Fruit fly (Drosophila melanogaster) whole organism, wandering third instar larva: ENCODE results near the gene CG3587.

Experiments used
- Abd-B ChIP-seq: fragments of >200 bp; optimal IDR thresholded peaks from 2 replicates; lab custom pipeline; 2017; ENCODE audit warnings: missing biosample characterization, missing genetic modification characterization
- CG32264 ChIP-seq: fragments of 200-800 bp; sonication (Bioruptor generic); optimal IDR thresholded peaks from 2 replicates; lab custom pipeline; 2016; ENCODE audit warnings: missing biosample characterization, missing genetic modification characterization
- CG9705 ChIP-seq: fragments of 200-800 bp; sonication (Bioruptor generic); optimal IDR thresholded peaks from 2 replicates; lab custom pipeline; 2018; ENCODE audit warnings: missing biosample characterization, mild to moderate bottlenecking, missing genetic modification characterization
- CrebA ChIP-seq: fragments of 200-800 bp; sonication (Bioruptor generic); optimal IDR thresholded peaks from 2 replicates; lab custom pipeline; 2016; ENCODE audit warnings: missing biosample characterization, mild to moderate bottlenecking, missing genetic modification characterization, borderline replicate concordance
- Dfd ChIP-seq: fragments of >200 bp; optimal IDR thresholded peaks from 2 replicates; lab custom pipeline; 2017; ENCODE audit warnings: missing biosample characterization, missing genetic modification characterization
- Dif ChIP-seq: fragments of 200-275, 200-300 bp; sonication (Bioruptor generic); optimal IDR thresholded peaks from 2 replicates; lab custom pipeline; 2018; ENCODE audit warnings: missing biosample characterization, missing genetic modification characterization; ENCODE audit not compliant: partially characterized antibody
- GATAd ChIP-seq: sonication (Bioruptor generic); optimal IDR thresholded peaks from 2 replicates; lab custom pipeline; 2016; ENCODE audit warnings: missing biosample characterization, missing genetic modification characterization
- HLH106 ChIP-seq: fragments of 200-800 bp; optimal IDR thresholded peaks from 3 replicates; lab custom pipeline; 2019; ENCODE audit warnings: missing biosample characterization, mild to moderate bottlenecking, missing genetic modification characterization, moderate library complexity
- Hnf4 ChIP-seq: fragments of 200-800 bp; sonication (Bioruptor generic); optimal IDR thresholded peaks from 2 replicates; lab custom pipeline; 2016; ENCODE audit warnings: missing biosample characterization, mild to moderate bottlenecking, missing genetic modification characterization
- Hr78 ChIP-seq: fragments of >200 bp; optimal IDR thresholded peaks from 2 replicates; lab custom pipeline; 2017; ENCODE audit warnings: missing biosample characterization, missing genetic modification characterization
- Hr83 ChIP-seq: fragments of 200-300 bp; sonication (Bioruptor generic); optimal IDR thresholded peaks from 2 replicates; lab custom pipeline; 2016; ENCODE audit warnings: missing biosample characterization, mild to moderate bottlenecking, missing genetic modification characterization, moderate library complexity; ENCODE audit not compliant: poor library complexity, severe bottlenecking
- Jra ChIP-seq: sonication (Bioruptor generic); optimal IDR thresholded peaks from 2 replicates; lab custom pipeline; 2016; ENCODE audit warnings: missing biosample characterization, missing genetic modification characterization
- Mio ChIP-seq: sonication (Bioruptor generic); optimal IDR thresholded peaks from 2 replicates; lab custom pipeline; 2016; ENCODE audit warnings: missing biosample characterization, missing genetic modification characterization
- Myc ChIP-seq: fragments of >200 bp; optimal IDR thresholded peaks from 2 replicates; lab custom pipeline; 2017
- N ChIP-seq: fragments of >200 bp; optimal IDR thresholded peaks from 2 replicates; lab custom pipeline; 2018; ENCODE audit warnings: missing biosample characterization, missing external identifiers, missing genetic modification characterization
- OdsH ChIP-seq: fragments of 200-800 bp; sonication (Bioruptor generic); optimal IDR thresholded peaks from 2 replicates; lab custom pipeline; 2016; ENCODE audit warnings: missing biosample characterization, mild to moderate bottlenecking, missing genetic modification characterization
- Rel ChIP-seq, 2 experiments: fragments of 200-800 bp; sonication (Bioruptor generic) in 1 of 2; optimal IDR thresholded peaks; 2 replicates in 1 of 2; 3 replicates in 1 of 2; lab custom pipeline; 2016 to 2019; ENCODE audit warnings: mild to moderate bottlenecking in 2 of 2, missing biosample characterization in 2 of 2, missing genetic modification characterization in 2 of 2, moderate library complexity in 1 of 2
- Sp1 ChIP-seq: fragments of 200-800 bp; sonication (Bioruptor generic); optimal IDR thresholded peaks from 3 replicates; lab custom pipeline; 2019; ENCODE audit warnings: missing biosample characterization, mild to moderate bottlenecking, missing genetic modification characterization, moderate library complexity
- Vsx2 ChIP-seq: fragments of 200-300, 225-300 bp; sonication (Bioruptor generic); optimal IDR thresholded peaks from 2 replicates; lab custom pipeline; 2018; ENCODE audit warnings: missing biosample characterization, missing genetic modification characterization; ENCODE audit not compliant: partially characterized antibody
- br ChIP-seq: fragments of 200-800 bp; sonication (Bioruptor generic); optimal IDR thresholded peaks from 2 replicates; lab custom pipeline; 2016; ENCODE audit warnings: missing biosample characterization, missing genetic modification characterization
- brk ChIP-seq: fragments of 200-800 bp; sonication (Bioruptor generic); optimal IDR thresholded peaks from 2 replicates; lab custom pipeline; 2016; ENCODE audit warnings: missing biosample characterization, mild to moderate bottlenecking, missing genetic modification characterization
- dl ChIP-seq, 2 experiments: fragments of 175-275, 200-275 bp in 1 of 2; fragments of 200-275 bp in 1 of 2; sonication (Bioruptor generic); optimal IDR thresholded peaks; lab custom pipeline; 2018; ENCODE audit warnings: mild to moderate bottlenecking in 2 of 2, missing biosample characterization in 2 of 2, missing genetic modification characterization in 2 of 2, moderate library complexity in 2 of 2; ENCODE audit not compliant: partially characterized antibody in 2 of 2, insufficient read depth in 1 of 2
- dmrt93B ChIP-seq: fragments of 200-800 bp; sonication (Bioruptor generic); optimal IDR thresholded peaks from 2 replicates; lab custom pipeline; 2018; ENCODE audit warnings: missing biosample characterization, mild to moderate bottlenecking, missing genetic modification characterization
- dsf ChIP-seq: sonication (Bioruptor generic); optimal IDR thresholded peaks from 2 replicates; lab custom pipeline; 2016; ENCODE audit warnings: missing biosample characterization, missing genetic modification characterization, borderline replicate concordance
- ey ChIP-seq: fragments of 200-800 bp; sonication (Bioruptor generic); optimal IDR thresholded peaks from 2 replicates; lab custom pipeline; 2016; ENCODE audit warnings: missing biosample characterization, missing genetic modification characterization
- foxo ChIP-seq, 2 experiments: fragments of 200-800 bp; sonication (Bioruptor generic); optimal IDR thresholded peaks; 2 replicates in 1 of 2; 3 replicates in 1 of 2; lab custom pipeline; 2016 to 2017; ENCODE audit warnings: missing biosample characterization in 2 of 2, missing genetic modification characterization in 2 of 2
- fru ChIP-seq: fragments of 200-800 bp; sonication (Bioruptor generic); optimal IDR thresholded peaks from 3 replicates; lab custom pipeline; 2016; ENCODE audit warnings: missing biosample characterization, mild to moderate bottlenecking, missing genetic modification characterization
- h ChIP-seq: fragments of 200-800 bp; sonication (Bioruptor generic); optimal IDR thresholded peaks from 3 replicates; lab custom pipeline; 2016; ENCODE audit warnings: missing biosample characterization, mild to moderate bottlenecking, missing genetic modification characterization
- jim ChIP-seq: fragments of 175-275, 200-325 bp; sonication (Bioruptor generic); optimal IDR thresholded peaks from 2 replicates; lab custom pipeline; 2016; ENCODE audit warnings: missing biosample characterization, mild to moderate bottlenecking, missing genetic modification characterization
- lola ChIP-seq: fragments of >200 bp; optimal IDR thresholded peaks from 2 replicates; lab custom pipeline; 2017; ENCODE audit warnings: missing biosample characterization, missing genetic modification characterization
- pan ChIP-seq: fragments of >200 bp; optimal IDR thresholded peaks from 2 replicates; lab custom pipeline; 2017
- psq ChIP-seq: fragments of 200-800 bp; sonication (Bioruptor generic); optimal IDR thresholded peaks from 3 replicates; lab custom pipeline; 2017; ENCODE audit warnings: missing biosample characterization, mild to moderate bottlenecking, missing genetic modification characterization, moderate library complexity
- rgr ChIP-seq: fragments of 200-800 bp; sonication (Bioruptor generic); optimal IDR thresholded peaks from 3 replicates; lab custom pipeline; 2016; ENCODE audit warnings: missing biosample characterization, mild to moderate bottlenecking, missing genetic modification characterization
- sage ChIP-seq: fragments of 200-800 bp; sonication (Bioruptor generic); optimal IDR thresholded peaks from 2 replicates; lab custom pipeline; 2016; ENCODE audit warnings: missing biosample characterization, mild to moderate bottlenecking, missing genetic modification characterization
- sv ChIP-seq: fragments of 200-800 bp; sonication (Bioruptor generic); optimal IDR thresholded peaks from 3 replicates; lab custom pipeline; 2016; ENCODE audit warnings: missing biosample characterization, missing genetic modification characterization
- tai ChIP-seq: sonication (Bioruptor generic); optimal IDR thresholded peaks from 2 replicates; lab custom pipeline; 2016; ENCODE audit warnings: missing biosample characterization, missing genetic modification characterization
- usp ChIP-seq: fragments of >200 bp; optimal IDR thresholded peaks from 2 replicates; lab custom pipeline; 2017; ENCODE audit warnings: missing biosample characterization, missing genetic modification characterization
- woc ChIP-seq: sonication (Bioruptor generic); optimal IDR thresholded peaks from 2 replicates; lab custom pipeline; 2016; ENCODE audit warnings: missing biosample characterization, mild to moderate bottlenecking, missing genetic modification characterization

Gene CG3587

dm6 chrX:1949598-1949997 is 9.5 kb downstream of the CG3587 start:
- TF ChIP-seq Hr83 (no peak), dsf (GFP tag; lab: Kevin White, UChicago) (no peak), Dif (GFP tag; lab: Kevin White, UChicago) (no peak)
- TF ChIP-seq, all 38 proteins: peak for 0

dm6 chrX:1950311-1950710 is 10.2 kb downstream of the CG3587 start:
- no peak for TF ChIP-seq fru
- no peak for TF ChIP-seq ey (GFP tag; lab: Kevin White, UChicago)
- no peak for TF ChIP-seq Dfd (GFP tag; lab: Kevin White, UChicago)
- TF ChIP-seq brk (GFP tag; lab: Kevin White, UChicago), result no peak
- TF ChIP-seq HLH106, result peak; percentile 22
- no peak for TF ChIP-seq dl (GFP tag; optimal IDR thresholded peaks at IDR 0.05; lab: Kevin White, UChicago; ENCODE audit: insufficient read depth in 1 of 2, partially characterized antibody in 2 of 2)
- TF ChIP-seq Rel (GFP tag; optimal IDR thresholded peaks at IDR 0.05; lab: Kevin White, UChicago), result no peak
- peak; percentile 57 for TF ChIP-seq Rel (tag; optimal IDR thresholded peaks at IDR 0.05; lab: Kevin White, UChicago)
- TF ChIP-seq sage (GFP tag; lab: Kevin White, UChicago), result no peak
- TF ChIP-seq h (GFP tag; lab: Kevin White, UChicago), result peak; percentile 84
- peak; percentile 58 for TF ChIP-seq tai (GFP tag; lab: Kevin White, UChicago)
- TF ChIP-seq Jra (GFP tag; lab: Kevin White, UChicago), result no peak
- no peak for TF ChIP-seq rgr
- no peak for TF ChIP-seq dmrt93B
- no peak for TF ChIP-seq usp (GFP tag; lab: Kevin White, UChicago)
- TF ChIP-seq psq, result no peak
- TF ChIP-seq CG9705 (GFP tag; lab: Kevin White, UChicago), result no peak
- no peak for TF ChIP-seq Myc (lab: Kevin White, UChicago)
- no peak for TF ChIP-seq N (GFP tag; lab: Kevin White, UChicago)
- TF ChIP-seq br (GFP tag; lab: Kevin White, UChicago), result no peak
- TF ChIP-seq Hnf4, result no peak
- no peak for TF ChIP-seq pan
- TF ChIP-seq Sp1 (GFP tag; lab: Kevin White, UChicago), result no peak
- TF ChIP-seq sv (GFP tag; lab: Kevin White, UChicago), result no peak
- peak in 1 of 2 experiments; percentile 0 for TF ChIP-seq foxo (GFP tag; optimal IDR thresholded peaks at IDR 0.05; lab: Kevin White, UChicago)
- no peak for TF ChIP-seq GATAd (GFP tag; lab: Kevin White, UChicago)
- TF ChIP-seq OdsH, result no peak
- TF ChIP-seq woc, result no peak
- TF ChIP-seq lola (GFP tag; lab: Kevin White, UChicago), result no peak
- no peak for TF ChIP-seq CrebA
- no peak for TF ChIP-seq Abd-B (GFP tag; lab: Kevin White, UChicago)
- TF ChIP-seq CG32264 (GFP tag; lab: Kevin White, UChicago), result no peak
- TF ChIP-seq Hr83, result no peak
- no peak for TF ChIP-seq Mio (GFP tag; lab: Kevin White, UChicago)
- no peak for TF ChIP-seq dsf (GFP tag; lab: Kevin White, UChicago)

DNA sequence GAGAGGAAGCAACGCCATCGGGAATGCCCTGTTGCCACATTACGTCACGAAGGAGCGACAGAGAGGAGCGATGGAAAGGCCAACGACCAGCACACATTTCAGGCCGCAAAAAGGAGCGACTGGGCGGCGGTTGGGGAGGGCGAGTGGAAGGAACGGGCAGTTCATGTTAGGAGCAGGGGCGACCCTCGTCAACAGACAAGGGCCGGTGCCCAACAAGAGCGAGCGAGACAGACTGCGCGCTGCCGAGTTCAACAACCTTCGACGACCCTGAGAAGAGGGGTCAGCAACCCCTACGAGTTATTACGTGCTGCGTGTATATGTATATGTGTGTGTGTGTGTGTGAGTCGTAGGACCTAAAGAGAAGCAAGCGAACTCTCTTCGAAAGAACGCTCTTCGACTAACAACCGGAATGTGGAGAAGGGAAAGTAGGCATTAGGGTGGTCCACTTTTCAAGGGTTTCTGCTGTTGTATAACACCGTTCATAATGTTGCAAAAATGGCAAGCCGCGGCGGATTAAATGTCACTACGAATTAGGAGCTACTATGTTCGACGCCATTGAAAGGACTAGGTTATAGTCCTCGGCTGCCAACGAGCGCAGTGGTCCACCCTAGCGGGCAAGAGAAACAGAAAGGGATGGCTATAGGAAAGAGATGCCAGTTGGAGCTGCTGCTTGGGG is 11.4 kb downstream of the CG3587 start:
- TF ChIP-seq psq (peak; percentile 95), foxo (GFP tag; optimal IDR thresholded peaks at IDR 0.05; lab: Kevin White, UChicago) (peak; percentile 94 to 99), Rel (GFP tag; optimal IDR thresholded peaks at IDR 0.05; lab: Kevin White, UChicago) (peak; percentile 96), Rel (tag; optimal IDR thresholded peaks at IDR 0.05; lab: Kevin White, UChicago) (peak; percentile 89), br (GFP tag; lab: Kevin White, UChicago) (peak; percentile 99), Mio (GFP tag; lab: Kevin White, UChicago) (peak; percentile 91), woc (peak; percentile 96), Hr78 (GFP tag; lab: Kevin White, UChicago) (no peak), ey (GFP tag; lab: Kevin White, UChicago) (peak; percentile 99), sv (GFP tag; lab: Kevin White, UChicago) (peak; percentile 89), Sp1 (GFP tag; lab: Kevin White, UChicago) (peak; percentile 99), CG32264 (GFP tag; lab: Kevin White, UChicago) (peak; percentile 97), pan (no peak), HLH106 (peak; percentile 98), sage (GFP tag; lab: Kevin White, UChicago) (peak; percentile 96), N (GFP tag; lab: Kevin White, UChicago) (no peak), tai (GFP tag; lab: Kevin White, UChicago) (peak; percentile 88), fru (peak; percentile 99), Dfd (GFP tag; lab: Kevin White, UChicago) (no peak), Hnf4 (peak; percentile 97), Jra (GFP tag; lab: Kevin White, UChicago) (peak; percentile 88), GATAd (GFP tag; lab: Kevin White, UChicago) (peak; percentile 57), Hr83 (peak; percentile 77), dsf (GFP tag; lab: Kevin White, UChicago) (peak; percentile 92), CrebA (no peak), brk (GFP tag; lab: Kevin White, UChicago) (peak; percentile 84), lola (GFP tag; lab: Kevin White, UChicago) (no peak), OdsH (peak; percentile 97), usp (GFP tag; lab: Kevin White, UChicago) (no peak), dl (GFP tag; optimal IDR thresholded peaks at IDR 0.05; lab: Kevin White, UChicago; ENCODE audit: insufficient read depth in 1 of 2, partially characterized antibody in 2 of 2) (no peak), Myc (lab: Kevin White, UChicago) (no peak), Vsx2 (GFP tag; lab: Kevin White, UChicago) (no peak), jim (no peak), Abd-B (GFP tag; lab: Kevin White, UChicago) (no peak), dmrt93B (peak; percentile 97), Dif (GFP tag; lab: Kevin White, UChicago) (no peak), CG9705 (GFP tag; lab: Kevin White, UChicago) (peak; percentile 94), h (GFP tag; lab: Kevin White, UChicago) (peak; percentile 99), rgr (peak; percentile 98)
